Fruit fly (Drosophila melanogaster): ENCODE data around the gene hzg.
A peak's percentile ranks its signal among the peaks of the same experiment; 100 is the strongest.

DNA sequence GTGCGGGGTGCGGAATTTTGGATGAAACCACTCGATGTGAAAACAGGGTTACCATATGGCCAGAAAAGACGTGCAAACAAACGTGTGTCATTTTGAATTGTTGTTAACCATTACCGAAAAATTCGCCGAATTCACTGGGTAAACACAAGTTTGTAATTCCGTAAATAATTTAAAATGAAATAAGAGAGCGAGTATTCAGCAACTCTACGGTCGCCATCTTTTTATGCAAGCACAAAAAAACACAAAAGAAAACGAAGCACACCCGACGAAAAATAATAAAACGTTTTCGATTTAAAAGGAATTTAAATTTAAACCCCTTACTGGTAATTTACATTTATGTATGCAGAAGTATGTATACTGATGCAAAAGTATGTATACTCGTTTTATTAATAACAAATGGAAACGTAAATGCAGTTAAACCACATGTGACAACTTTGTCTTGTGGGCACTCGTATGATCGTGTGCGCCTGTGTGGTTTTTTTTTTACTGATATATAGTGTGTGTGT lies 41.3 kb upstream of the hzg start:
- peak; percentile 95 for TF ChIP-seq CG34367 (tag; optimal IDR thresholded peaks at IDR 0.05)
- TF ChIP-seq CG8159 (tag; optimal IDR thresholded peaks at IDR 0.05): peak; percentile 94
- TF ChIP-seq Snoo (tag; optimal IDR thresholded peaks at IDR 0.05): peak; percentile 80
- peak; percentile 81 for TF ChIP-seq D1 (tag; optimal IDR thresholded peaks at IDR 0.05)
- peak; percentile 91 for TF ChIP-seq CG14655 (GFP tag; optimal IDR thresholded peaks at IDR 0.05)
- peak; percentile 97 for TF ChIP-seq CG4496 (GFP tag; IDR thresholded peaks at IDR 0.05)
- TF ChIP-seq CG8301 (tag; optimal IDR thresholded peaks at IDR 0.05): peak; percentile 94
- peak; percentile 96 for TF ChIP-seq CG32121 (GFP tag; IDR thresholded peaks at IDR 0.05)
- peak; percentile 84 for TF ChIP-seq rn (GFP tag; IDR thresholded peaks at IDR 0.05)
- peak; percentile 96 for TF ChIP-seq Ets98B (GFP tag; IDR thresholded peaks at IDR 0.05)
- TF ChIP-seq CG15710 (tag; optimal IDR thresholded peaks at IDR 0.05): peak; percentile 95
- peak; percentile 60 for TF ChIP-seq CG10348 (GFP tag; IDR thresholded peaks at IDR 0.05)

Measured in whole organism, pupa.